Fruit fly (Drosophila melanogaster): ENCODE measurements around the gene CG9231.

DNA sequence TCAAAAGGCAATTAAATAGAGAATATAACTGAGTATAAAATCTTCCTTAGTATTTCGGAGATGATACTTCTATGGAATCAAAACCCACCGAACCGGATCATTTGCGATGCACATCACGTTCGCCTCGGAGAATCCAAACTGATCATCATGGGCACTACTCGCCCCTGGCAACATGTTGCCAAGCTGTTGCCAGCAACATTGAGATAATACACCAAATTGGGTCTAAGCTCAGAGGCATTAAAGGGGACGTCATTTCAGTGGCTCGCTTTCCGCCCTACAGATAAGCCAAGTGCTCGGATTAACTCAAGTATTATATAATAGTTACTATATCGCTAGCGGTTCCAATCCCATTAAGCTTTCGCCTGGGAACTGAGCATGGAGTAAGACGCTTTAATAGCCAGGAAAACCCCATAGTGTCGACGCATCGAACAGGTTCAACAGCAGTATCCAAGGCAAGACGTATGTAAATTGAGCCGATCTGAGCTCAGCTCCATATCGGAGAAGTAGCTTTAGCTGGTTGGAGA lies 20.2 kb upstream of the CG9231 start, which contains the start of the genes lush and CG9372:
- TF ChIP-seq CTCF (optimal IDR thresholded peaks at IDR 0.05) (no peak), CG8478 (optimal IDR thresholded peaks at IDR 0.05) (no peak)

All from S2 (cell line).